Worm (Caenorhabditis elegans) whole organism, L4 larva: ENCODE results near the gene isw-1.

Experiments used
- Y105C5A.15 ChIP-seq: fragments of 200-800 bp; sonication (Bioruptor generic); IDR thresholded peaks from 2 replicates; pipeline ENCODE4 v1.3.6; 2022; ENCODE audit warnings: missing genetic modification characterization, missing compliant biosample characterization
- ama-1 ChIP-seq: fragments of 150-350 bp; optimal IDR thresholded peaks from 2 replicates; lab custom pipeline; 2014; ENCODE audit warnings: inconsistent platforms, mixed read lengths
- attf-4 ChIP-seq: sonication (generic microtip); optimal IDR thresholded peaks from 3 replicates; lab custom pipeline; 2017; ENCODE audit warnings: missing biosample characterization, missing genetic modification characterization
- egl-27 ChIP-seq: sonication (generic microtip); optimal IDR thresholded peaks from 3 replicates; lab custom pipeline; 2017; ENCODE audit warnings: missing biosample characterization, missing genetic modification reagents, missing genetic modification characterization
- lin-15B ChIP-seq: fragments of 150-350 bp; sonication (generic microtip); optimal IDR thresholded peaks from 3 replicates; lab custom pipeline; 2014; ENCODE audit warnings: missing biosample characterization, missing genetic modification characterization
- mdl-1 ChIP-seq, 2 experiments: fragments of 150-350 bp in 1 of 2; sonication (generic microtip) in 1 of 2; optimal IDR thresholded peaks; 2 replicates each; lab custom pipeline; 2014 to 2017; ENCODE audit warnings: missing biosample characterization in 2 of 2, missing genetic modification characterization in 2 of 2
- pha-4 ChIP-seq, 2 experiments: fragments of 150-350 bp in 1 of 2; fragments of 200-800 bp in 1 of 2; sonication (Bioruptor generic) in 1 of 2; IDR thresholded peaks in 1 of 2; optimal IDR thresholded peaks in 1 of 2; 2 replicates each; pipeline versions ENCODE4 v1.3.6 to Lab custom; 2014 to 2022; ENCODE audit warnings: missing genetic modification characterization in 2 of 2, missing genetic modification reagents in 2 of 2, missing biosample characterization in 1 of 2, missing compliant biosample characterization in 1 of 2
- skn-1 ChIP-seq: fragments of 150-350 bp; optimal IDR thresholded peaks from 2 replicates; lab custom pipeline; 2014; ENCODE audit warnings: missing biosample characterization, missing genetic modification characterization
- unc-39 ChIP-seq: sonication (generic microtip); optimal IDR thresholded peaks from 2 replicates; lab custom pipeline; 2017; ENCODE audit warnings: missing biosample characterization, missing genetic modification characterization
- unc-62 ChIP-seq, 3 experiments: fragments of 150-350 bp in 1 of 3; sonication (generic microtip); optimal IDR thresholded peaks in 2 of 3; peaks in 1 of 3; 1 replicate in 1 of 3; 2 replicates in 2 of 3; lab custom pipeline; 2014 to 2017; ENCODE audit warnings: missing biosample characterization in 3 of 3, missing genetic modification characterization in 3 of 3, missing genetic modification reagents in 3 of 3, missing genotype in 1 of 3

DNA sequence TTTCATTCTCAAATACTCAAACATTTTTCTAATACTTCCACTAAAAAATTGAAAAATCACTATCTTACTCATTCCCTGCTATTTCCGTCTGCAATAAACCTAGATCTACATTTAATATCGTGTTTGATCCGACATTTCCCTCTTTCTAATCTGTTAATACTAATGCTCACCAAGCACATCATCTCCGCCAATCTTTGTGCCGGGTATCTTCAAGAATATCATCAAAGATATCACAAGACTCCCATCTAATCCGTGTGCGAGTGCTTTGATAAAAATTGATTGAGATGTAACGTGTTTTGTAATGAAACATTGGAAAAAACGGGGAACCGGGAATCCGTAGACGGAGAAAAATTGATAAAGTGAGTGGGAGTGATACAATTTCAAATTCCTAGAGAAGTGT lies 30.6 kb downstream of the isw-1 start:
- TF ChIP-seq unc-62 (GFP tag; optimal IDR thresholded peaks at IDR 0.05 in 1 of 2; lab: Kevin White, UChicago) (no peak), unc-62 (tag; optimal IDR thresholded peaks at IDR 0.05; lab: Kevin White, UChicago) (no peak), Y105C5A.15 (no peak), skn-1 (tag; lab: Kevin White, UChicago) (no peak), unc-39 (tag; lab: Kevin White, UChicago) (no peak), attf-4 (tag; lab: Kevin White, UChicago) (no peak), pha-4 (GFP tag; IDR thresholded peaks at IDR 0.05; lab: Robert Waterston, UW) (no peak), pha-4 (tag; optimal IDR thresholded peaks at IDR 0.05; lab: Kevin White, UChicago) (no peak), ama-1 (lab: Kevin White, UChicago) (no peak), mdl-1 (tag; optimal IDR thresholded peaks at IDR 0.05; lab: Kevin White, UChicago) (no peak), egl-27 (tag; lab: Kevin White, UChicago) (no peak), lin-15B (tag; lab: Kevin White, UChicago) (no peak)
